Fruit fly (Drosophila melanogaster): ENCODE results near the gene alpha-Man-Ib.

Gene alpha-Man-Ib

dm6 chr3R:29157418-29158398, 45.1 kb upstream of the alpha-Man-Ib start, which contains the start of gene rdog (continued):
- peak; percentile 79 for TF ChIP-seq CG14710 (tag; optimal IDR thresholded peaks at IDR 0.05)
- TF ChIP-seq CG14050 (GFP tag; IDR thresholded peaks at IDR 0.05), result peak; percentile 41; the same call in 1 of the 3 replicates
- peak; percentile 61 for TF ChIP-seq ara (GFP tag; IDR thresholded peaks at IDR 0.05)
- TF ChIP-seq Drgx (GFP tag; IDR thresholded peaks at IDR 0.05), result no peak; the same call in 1 of the 2 replicates
- no peak for TF ChIP-seq exex (tag; optimal IDR thresholded peaks at IDR 0.05)
- no peak for TF ChIP-seq gsb (GFP tag; IDR thresholded peaks at IDR 0.05)
- TF ChIP-seq Ptx1 (GFP tag; IDR thresholded peaks at IDR 0.05), result peak; percentile 59
- TF ChIP-seq CG8478 (optimal IDR thresholded peaks at IDR 0.05), result no peak
- TF ChIP-seq CG17361 (GFP tag; IDR thresholded peaks at IDR 0.05), result peak; percentile 88
- TF ChIP-seq Ets65A (GFP tag), result peak; percentile 98
- peak; percentile 1 for TF ChIP-seq CG18011 (GFP tag; optimal IDR thresholded peaks at IDR 0.05)
- TF ChIP-seq org-1 (GFP tag; optimal IDR thresholded peaks at IDR 0.05), result peak; percentile 68
- peak; percentile 11 for TF ChIP-seq wek (GFP tag; optimal IDR thresholded peaks at IDR 0.05)
- peak; percentile 75 for TF ChIP-seq Hmr (GFP tag; optimal IDR thresholded peaks at IDR 0.05)
- no peak for TF ChIP-seq nerfin-2 (GFP tag; IDR thresholded peaks at IDR 0.05; ENCODE audit: partially characterized antibody)
- TF ChIP-seq Gug (GFP tag; IDR thresholded peaks at IDR 0.05), result peak; percentile 32; the same call in 3 of the 4 replicates
- no peak for TF ChIP-seq CkIIα-i1 (GFP tag; IDR thresholded peaks at IDR 0.05)
- peak; percentile 81 for TF ChIP-seq CG15269 (tag; optimal IDR thresholded peaks at IDR 0.05)
- peak; percentile 71 for TF ChIP-seq nerfin-1 (tag; optimal IDR thresholded peaks at IDR 0.05)
- TF ChIP-seq vnd (GFP tag; IDR thresholded peaks at IDR 0.05; ENCODE audit: partially characterized antibody), result no peak
- peak; percentile 84 to 90 for TF ChIP-seq chif (GFP tag; optimal IDR thresholded peaks at IDR 0.05)
- peak; percentile 68 for TF ChIP-seq Mes4 (GFP tag; optimal IDR thresholded peaks at IDR 0.05)
- peak; percentile 82 for TF ChIP-seq bcd (GFP tag; optimal IDR thresholded peaks at IDR 0.05)
- peak; percentile 63 for TF ChIP-seq BtbVII (GFP tag; optimal IDR thresholded peaks at IDR 0.05)
- peak; percentile 59 for TF ChIP-seq kah (GFP tag; optimal IDR thresholded peaks at IDR 0.05)
- TF ChIP-seq CG2875 (GFP tag; optimal IDR thresholded peaks at IDR 0.05), result peak; percentile 71
- TF ChIP-seq Trl (optimal IDR thresholded peaks at IDR 0.05), result peak; percentile 57 to 74
- TF ChIP-seq Trl (GFP tag; optimal IDR thresholded peaks at IDR 0.05), result peak; percentile 76
- no peak for TF ChIP-seq Hey (tag; optimal IDR thresholded peaks at IDR 0.05)
- TF ChIP-seq Tbp (GFP tag; optimal IDR thresholded peaks at IDR 0.05), result no peak
- TF ChIP-seq CG12236 (GFP tag; optimal IDR thresholded peaks at IDR 0.05), result peak; percentile 68
- TF ChIP-seq CG12104 (GFP tag; optimal IDR thresholded peaks at IDR 0.05), result peak; percentile 78
- TF ChIP-seq TFAM (GFP tag; optimal IDR thresholded peaks at IDR 0.05), result no peak
- peak; percentile 63 for TF ChIP-seq Sox102F (GFP tag; optimal IDR thresholded peaks at IDR 0.05)
- TF ChIP-seq CG3281 (GFP tag; optimal IDR thresholded peaks at IDR 0.05), result peak; percentile 84
- peak; percentile 87 for TF ChIP-seq CG10543 (GFP tag; optimal IDR thresholded peaks at IDR 0.05)
- TF ChIP-seq sisA (GFP tag; IDR thresholded peaks at IDR 0.05), result peak; percentile 69
- TF ChIP-seq row (GFP tag; IDR thresholded peaks at IDR 0.05), result peak; percentile 100
- TF ChIP-seq CG18476 (GFP tag; optimal IDR thresholded peaks at IDR 0.05), result peak; percentile 85
- TF ChIP-seq Dip3 (GFP tag; optimal IDR thresholded peaks at IDR 0.05), result peak; percentile 80
- TF ChIP-seq lmd (GFP tag; IDR thresholded peaks at IDR 0.05), result peak; percentile 77
- peak; percentile 89 for TF ChIP-seq CG13894 (tag; optimal IDR thresholded peaks at IDR 0.05)
- TF ChIP-seq CG9797 (GFP tag; optimal IDR thresholded peaks at IDR 0.05), result no peak
- peak; percentile 69 for TF ChIP-seq phol (tag; optimal IDR thresholded peaks at IDR 0.05)
- TF ChIP-seq cas (GFP tag; IDR thresholded peaks at IDR 0.05), result no peak
- no peak for TF ChIP-seq h (optimal IDR thresholded peaks at IDR 0.05)
- TF ChIP-seq wor (GFP tag; IDR thresholded peaks at IDR 0.05), result no peak; the same call in 1 of the 2 replicates
- peak; percentile 69 for TF ChIP-seq CG12155 (GFP tag; optimal IDR thresholded peaks at IDR 0.05)
- peak; percentile 53 for TF ChIP-seq CG9876 (GFP tag; optimal IDR thresholded peaks at IDR 0.05)
- peak; percentile 57 for TF ChIP-seq CG3847 (GFP tag; IDR thresholded peaks at IDR 0.05)
